Fruit fly (Drosophila melanogaster) whole organism, embryonic: ENCODE data around the gene fw.

Experiments
- Antp ChIP-seq: fragments of 200-800 bp; sonication (Bioruptor generic); optimal IDR thresholded peaks from 3 replicates; lab custom pipeline; 2016; ENCODE audit warnings: missing biosample characterization, missing genetic modification characterization
- B-H1 ChIP-seq: fragments of 200-800 bp; sonication (Bioruptor generic); IDR thresholded peaks from 3 replicates; pipeline ENCODE4 v1.3.6; 2022; ENCODE audit warnings: missing biosample characterization, missing genetic modification characterization
- CG10147 ChIP-seq: fragments of 200-800 bp; sonication (Bioruptor generic); optimal IDR thresholded peaks from 2 replicates; lab custom pipeline; 2019; ENCODE audit warnings: missing biosample characterization, mild to moderate bottlenecking, missing genetic modification characterization, moderate library complexity
- CG10267 ChIP-seq: fragments of 200-800 bp; sonication (Bioruptor generic); optimal IDR thresholded peaks from 2 replicates; lab custom pipeline; 2018; ENCODE audit warnings: missing biosample characterization, mild to moderate bottlenecking, missing genetic modification characterization, moderate library complexity
- CG12155 ChIP-seq: fragments of 200-800 bp; sonication (Bioruptor generic); optimal IDR thresholded peaks from 3 replicates; lab custom pipeline; 2016; ENCODE audit warnings: missing biosample characterization, missing genetic modification characterization
- CG12391 ChIP-seq: fragments of 200-800 bp; sonication (Bioruptor generic); optimal IDR thresholded peaks from 3 replicates; lab custom pipeline; 2018; ENCODE audit warnings: missing biosample characterization, mild to moderate bottlenecking, missing genetic modification characterization, moderate library complexity
- CG14860 ChIP-seq: fragments of 200-800 bp; sonication (Bioruptor generic); IDR thresholded peaks from 3 replicates; pipeline ENCODE4 v1.3.6; 2022; ENCODE audit warnings: missing biosample characterization, missing genetic modification characterization; ENCODE audit not compliant: partially characterized antibody
- CG1647 ChIP-seq: fragments of 200-800 bp; sonication (Bioruptor generic); optimal IDR thresholded peaks from 3 replicates; lab custom pipeline; 2016; ENCODE audit warnings: missing biosample characterization, missing genetic modification characterization
- CG16779 ChIP-seq: fragments of 200-800 bp; sonication (Bioruptor generic); IDR thresholded peaks from 2 replicates; pipeline ENCODE4 v1.3.6; 2022; ENCODE audit warnings: missing biosample characterization, missing genetic modification characterization
- CG16863 ChIP-seq: fragments of 200-800 bp; sonication (Bioruptor generic); optimal IDR thresholded peaks from 3 replicates; lab custom pipeline; 2016; ENCODE audit warnings: missing biosample characterization, missing genetic modification characterization
- CG1832 ChIP-seq: fragments of 200-800 bp; sonication (Bioruptor generic); optimal IDR thresholded peaks from 2 replicates; lab custom pipeline; 2017; ENCODE audit warnings: missing biosample characterization, mild to moderate bottlenecking, missing genetic modification characterization, inconsistent platforms
- CG2120 ChIP-seq: fragments of 200-800 bp; sonication (Bioruptor generic); optimal IDR thresholded peaks from 3 replicates; lab custom pipeline; 2016; ENCODE audit warnings: missing biosample characterization, missing genetic modification characterization
- CG2129 ChIP-seq: fragments of 200-800 bp; sonication (Bioruptor generic); IDR thresholded peaks from 2 replicates; pipeline ENCODE4 v1.3.6; 2022; ENCODE audit warnings: missing biosample characterization, missing genetic modification characterization; ENCODE audit not compliant: partially characterized antibody
- CG4854 ChIP-seq: fragments of 200-800 bp; sonication (Bioruptor generic); optimal IDR thresholded peaks from 2 replicates; lab custom pipeline; 2016; ENCODE audit warnings: missing biosample characterization, missing genetic modification characterization, inconsistent platforms
- CG5953 ChIP-seq: fragments of 200-800 bp; sonication (Bioruptor generic); IDR thresholded peaks from 2 replicates; pipeline ENCODE4 v1.3.6; 2022; ENCODE audit warnings: missing biosample characterization, missing genetic modification characterization
- CG6254 ChIP-seq: fragments of 200-800 bp; sonication (Bioruptor generic); optimal IDR thresholded peaks from 3 replicates; lab custom pipeline; 2017; ENCODE audit warnings: mild to moderate bottlenecking, missing biosample characterization, missing genetic modification reagents, missing genetic modification characterization
- CG6854 ChIP-seq: fragments of 200-800 bp; sonication (Bioruptor generic); optimal IDR thresholded peaks from 3 replicates; lab custom pipeline; 2017; ENCODE audit warnings: missing biosample characterization, mild to moderate bottlenecking, missing genetic modification characterization
- CG7928 ChIP-seq: fragments of 200-800 bp; sonication (Bioruptor generic); optimal IDR thresholded peaks from 2 replicates; lab custom pipeline; 2017; ENCODE audit warnings: missing biosample characterization, mild to moderate bottlenecking, missing genetic modification characterization
- CG8281 ChIP-seq: fragments of 200-800 bp; sonication (Bioruptor generic); optimal IDR thresholded peaks from 2 replicates; lab custom pipeline; 2018; ENCODE audit warnings: missing biosample characterization, mild to moderate bottlenecking, missing genetic modification characterization, moderate library complexity
- CG8388 ChIP-seq: fragments of 200-800 bp; sonication (Bioruptor generic); optimal IDR thresholded peaks from 2 replicates; lab custom pipeline; 2019; ENCODE audit warnings: missing biosample characterization, mild to moderate bottlenecking, missing genetic modification characterization, moderate library complexity
- CG8944 ChIP-seq: fragments of 200-800 bp; sonication (Bioruptor generic); optimal IDR thresholded peaks from 3 replicates; lab custom pipeline; 2016; ENCODE audit warnings: missing biosample characterization, missing genetic modification characterization
- CG9817 ChIP-seq: fragments of 200-800 bp; sonication (Bioruptor generic); optimal IDR thresholded peaks from 2 replicates; lab custom pipeline; 2018; ENCODE audit warnings: missing biosample characterization, mild to moderate bottlenecking, missing genetic modification characterization, moderate library complexity
- D ChIP-seq, 2 experiments: fragments of 200-800 bp in 1 of 2; fragments of >200 bp in 1 of 2; sonication (Bioruptor generic) in 1 of 2; optimal IDR thresholded peaks; 2 replicates in 1 of 2; 3 replicates in 1 of 2; lab custom pipeline; 2017; ENCODE audit warnings: mild to moderate bottlenecking in 1 of 2, missing biosample characterization in 1 of 2, missing genetic modification characterization in 1 of 2, missing genetic modification reagents in 1 of 2
- E2f1 ChIP-seq: fragments of 200-800 bp; sonication (Bioruptor generic); IDR thresholded peaks from 2 replicates; pipeline ENCODE4 v1.3.6; 2022; ENCODE audit warnings: missing biosample characterization, missing genetic modification characterization
- Fer1 ChIP-seq: fragments of 200-800 bp; sonication (Bioruptor generic); optimal IDR thresholded peaks from 2 replicates; lab custom pipeline; 2017; ENCODE audit warnings: missing biosample characterization, mild to moderate bottlenecking, missing genetic modification characterization
- Gug ChIP-seq: fragments of 200-800 bp; sonication (Bioruptor generic); IDR thresholded peaks from 4 replicates; pipeline ENCODE4 v1.3.6; 2022; ENCODE audit warnings: missing biosample characterization, missing genetic modification characterization
- HLH4C ChIP-seq: fragments of 200-800 bp; sonication (Bioruptor generic); IDR thresholded peaks from 3 replicates; pipeline ENCODE4 v1.3.6; 2022; ENCODE audit warnings: missing biosample characterization, missing genetic modification characterization; ENCODE audit not compliant: partially characterized antibody
- Hr39 ChIP-seq: fragments of >200 bp; optimal IDR thresholded peaks from 2 replicates; lab custom pipeline; 2017
- Hr78 ChIP-seq, 2 experiments: fragments of 200-800 bp in 1 of 2; fragments of >200 bp in 1 of 2; sonication (Bioruptor generic) in 1 of 2; optimal IDR thresholded peaks; 2 replicates each; lab custom pipeline; 2017 to 2019; ENCODE audit warnings: missing biosample characterization in 2 of 2, missing genetic modification characterization in 2 of 2, mild to moderate bottlenecking in 1 of 2, moderate library complexity in 1 of 2
- Lpt ChIP-seq: fragments of >200 bp; optimal IDR thresholded peaks from 2 replicates; lab custom pipeline; 2018; ENCODE audit warnings: missing biosample characterization, missing genetic modification characterization
- Meics ChIP-seq: fragments of 200-800 bp; sonication (Bioruptor generic); optimal IDR thresholded peaks from 2 replicates; lab custom pipeline; 2017; ENCODE audit warnings: missing biosample characterization, mild to moderate bottlenecking, missing genetic modification characterization
- Oaz ChIP-seq: fragments of 200-800 bp; sonication (Bioruptor generic); IDR thresholded peaks from 2 replicates; pipeline ENCODE4 v1.3.6; 2022; ENCODE audit warnings: missing biosample characterization, missing genetic modification characterization
- Side ChIP-seq: fragments of 200-800 bp; sonication (Bioruptor generic); optimal IDR thresholded peaks from 2 replicates; lab custom pipeline; 2016; ENCODE audit warnings: missing biosample characterization, missing genetic modification characterization
- Sox100B ChIP-seq: fragments of 200-800 bp; sonication (Bioruptor generic); optimal IDR thresholded peaks from 3 replicates; lab custom pipeline; 2018; ENCODE audit warnings: missing biosample characterization, mild to moderate bottlenecking, missing genetic modification characterization
- ac ChIP-seq: fragments of 200-800 bp; sonication (Bioruptor generic); optimal IDR thresholded peaks from 3 replicates; lab custom pipeline; 2017; ENCODE audit warnings: missing biosample characterization, mild to moderate bottlenecking, missing genetic modification characterization
- amos ChIP-seq: fragments of 200-800 bp; sonication (Bioruptor generic); IDR thresholded peaks from 2 replicates; pipeline ENCODE4 v1.3.6; 2022; ENCODE audit warnings: missing biosample characterization, missing genetic modification characterization; ENCODE audit not compliant: partially characterized antibody
- chn ChIP-seq: fragments of 200-800 bp; sonication (Bioruptor generic); optimal IDR thresholded peaks from 2 replicates; lab custom pipeline; 2016; ENCODE audit warnings: missing biosample characterization, missing genetic modification characterization
- dm ChIP-seq: fragments of 200-800 bp; sonication (Bioruptor generic); optimal IDR thresholded peaks from 3 replicates; lab custom pipeline; 2016; ENCODE audit warnings: missing biosample characterization, missing genetic modification characterization
- dysf ChIP-seq: fragments of 200-800 bp; sonication (Bioruptor generic); IDR thresholded peaks from 3 replicates; pipeline ENCODE4 v1.3.6; 2022; ENCODE audit warnings: missing biosample characterization, missing genetic modification characterization
- fd64A ChIP-seq: fragments of 200-800 bp; sonication (Bioruptor generic); optimal IDR thresholded peaks from 3 replicates; lab custom pipeline; 2018; ENCODE audit warnings: missing biosample characterization, mild to moderate bottlenecking, missing genetic modification characterization
- fd96Cb ChIP-seq: fragments of 200-800 bp; sonication (Bioruptor generic); optimal IDR thresholded peaks from 2 replicates; lab custom pipeline; 2018; ENCODE audit warnings: missing biosample characterization, mild to moderate bottlenecking, missing genetic modification characterization, moderate library complexity
- fu2 ChIP-seq: fragments of 200-800 bp; sonication (Bioruptor generic); optimal IDR thresholded peaks from 2 replicates; lab custom pipeline; 2016; ENCODE audit warnings: missing biosample characterization, missing genetic modification characterization
- gce ChIP-seq: fragments of 200-800 bp; sonication (Bioruptor generic); IDR thresholded peaks from 3 replicates; pipeline ENCODE4 v1.3.6; 2022; ENCODE audit warnings: missing biosample characterization, missing genetic modification characterization
- hb ChIP-seq: fragments of 200-800 bp; sonication (Bioruptor generic); IDR thresholded peaks from 3 replicates; pipeline ENCODE4 v1.3.6; 2022; ENCODE audit warnings: missing biosample characterization, missing genetic modification characterization; ENCODE audit not compliant: partially characterized antibody
- her ChIP-seq: fragments of 200-800 bp; sonication (Bioruptor generic); optimal IDR thresholded peaks from 2 replicates; lab custom pipeline; 2016; ENCODE audit warnings: missing biosample characterization, missing genetic modification characterization
- jumu ChIP-seq: fragments of 200-800 bp; sonication (Bioruptor generic); optimal IDR thresholded peaks from 3 replicates; lab custom pipeline; 2016; ENCODE audit warnings: missing biosample characterization, missing genetic modification characterization
- kay ChIP-seq: fragments of 200-800 bp; sonication (Bioruptor generic); optimal IDR thresholded peaks from 2 replicates; lab custom pipeline; 2016; ENCODE audit warnings: missing biosample characterization, missing genetic modification characterization
- lilli ChIP-seq: fragments of 200-800 bp; sonication (Bioruptor generic); optimal IDR thresholded peaks from 3 replicates; lab custom pipeline; 2016; ENCODE audit warnings: missing biosample characterization, missing genetic modification characterization
- mirr ChIP-seq: fragments of 200-800 bp; sonication (Bioruptor generic); optimal IDR thresholded peaks from 3 replicates; lab custom pipeline; 2018; ENCODE audit warnings: missing biosample characterization, mild to moderate bottlenecking, missing genetic modification characterization
- onecut ChIP-seq: fragments of 200-800 bp; sonication (Bioruptor generic); IDR thresholded peaks from 2 replicates; pipeline ENCODE4 v1.3.6; 2022; ENCODE audit warnings: missing biosample characterization, missing genetic modification characterization
- unc-4 ChIP-seq: fragments of 200-800 bp; sonication (Bioruptor generic); IDR thresholded peaks from 2 replicates; pipeline ENCODE4 v1.3.6; 2022; ENCODE audit warnings: missing biosample characterization, missing genetic modification characterization; ENCODE audit not compliant: partially characterized antibody

Gene fw

DNA sequence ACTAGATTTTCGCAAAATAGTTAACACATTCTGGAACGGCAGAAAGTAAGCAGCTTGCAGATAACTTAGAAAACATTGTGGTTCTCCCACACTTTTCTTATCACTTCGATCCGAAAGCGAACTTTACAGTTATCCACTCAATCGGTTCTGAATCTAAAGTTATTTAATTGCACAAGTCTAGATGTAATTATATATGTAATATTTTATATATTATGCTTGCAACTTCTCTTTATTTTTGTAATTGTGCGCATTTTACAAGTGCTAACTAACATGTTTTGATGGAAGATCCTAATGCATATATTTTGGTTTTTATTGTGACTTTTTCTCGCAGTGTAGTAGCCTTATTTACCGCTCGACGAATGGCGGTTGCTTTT is 668 bp upstream of the fw start (continued):
- TF ChIP-seq E2f1 (GFP tag; lab: Robert Waterston, UW) = no peak
- TF ChIP-seq CG6254 (GFP tag; lab: Kevin White, UChicago) = no peak
- no peak for TF ChIP-seq Lpt (GFP tag; lab: Kevin White, UChicago)
- TF ChIP-seq her = no peak
- no peak for TF ChIP-seq Hr39 (lab: Kevin White, UChicago)
- TF ChIP-seq HLH4C = no peak
- no peak for TF ChIP-seq CG1647 (GFP tag; lab: Kevin White, UChicago)
- no peak for TF ChIP-seq CG14860 (GFP tag; lab: Robert Waterston, UW)
- no peak for TF ChIP-seq mirr (GFP tag; lab: Kevin White, UChicago)
- TF ChIP-seq Meics (GFP tag; lab: Kevin White, UChicago) = no peak
- TF ChIP-seq CG8388 (GFP tag; lab: Kevin White, UChicago) = no peak
- TF ChIP-seq CG12155 (GFP tag; lab: Kevin White, UChicago) = no peak
- TF ChIP-seq Oaz (GFP tag; lab: Robert Waterston, UW) = no peak
- TF ChIP-seq CG16779 = no peak
- TF ChIP-seq dm (GFP tag; lab: Kevin White, UChicago) = no peak
- peak; percentile 9 for TF ChIP-seq CG12391
- TF ChIP-seq CG2120 = no peak
- no peak for TF ChIP-seq CG5953
- no peak for TF ChIP-seq fu2 (GFP tag; lab: Kevin White, UChicago)
- TF ChIP-seq CG9817 (tag; lab: Kevin White, UChicago) = no peak
- TF ChIP-seq CG10267 (tag; lab: Kevin White, UChicago) = no peak
- TF ChIP-seq CG6854 = no peak
- no peak for TF ChIP-seq unc-4 (GFP tag; lab: Robert Waterston, UW)
- no peak for TF ChIP-seq CG1832 (GFP tag; lab: Kevin White, UChicago)
- no peak for TF ChIP-seq jumu (GFP tag; lab: Kevin White, UChicago)
- no peak for TF ChIP-seq lilli (GFP tag; lab: Kevin White, UChicago)
- TF ChIP-seq Antp (GFP tag; lab: Kevin White, UChicago) = no peak
- no peak for TF ChIP-seq onecut
- TF ChIP-seq amos = no peak
- TF ChIP-seq kay (GFP tag; lab: Kevin White, UChicago) = no peak
- no peak for TF ChIP-seq CG8944 (GFP tag; lab: Kevin White, UChicago)
- no peak for TF ChIP-seq D (optimal IDR thresholded peaks at IDR 0.05; lab: Kevin White, UChicago)
- TF ChIP-seq D (GFP tag; optimal IDR thresholded peaks at IDR 0.05; lab: Kevin White, UChicago) = peak; percentile 10
- peak; percentile 76 for TF ChIP-seq Sox100B
- TF ChIP-seq fd96Cb (tag; lab: Kevin White, UChicago) = peak; percentile 1
- TF ChIP-seq Gug (GFP tag; lab: Robert Waterston, UW) = no peak
- TF ChIP-seq dysf (GFP tag; lab: Robert Waterston, UW) = no peak
- no peak for TF ChIP-seq CG16863 (GFP tag; lab: Kevin White, UChicago)
- TF ChIP-seq chn (GFP tag; lab: Kevin White, UChicago) = no peak
- peak; percentile 0 for TF ChIP-seq Fer1 (GFP tag; lab: Kevin White, UChicago)
- no peak for TF ChIP-seq Hr78 (GFP tag; optimal IDR thresholded peaks at IDR 0.05; lab: Kevin White, UChicago)
- TF ChIP-seq gce = no peak
- TF ChIP-seq CG4854 (GFP tag; lab: Kevin White, UChicago) = no peak
- no peak for TF ChIP-seq CG2129 (GFP tag; lab: Robert Waterston, UW)
- TF ChIP-seq fd64A (GFP tag; lab: Kevin White, UChicago) = no peak
- TF ChIP-seq CG10147 (GFP tag; lab: Kevin White, UChicago) = no peak
- TF ChIP-seq CG8281 (tag; lab: Kevin White, UChicago) = no peak
- no peak for TF ChIP-seq Side (GFP tag; lab: Kevin White, UChicago)
- TF ChIP-seq ac (GFP tag; lab: Kevin White, UChicago) = no peak
- no peak for TF ChIP-seq hb (GFP tag; lab: Robert Waterston, UW)
- TF ChIP-seq B-H1 (GFP tag; lab: Robert Waterston, UW) = 0 out of 3 replicates have a peak, but pooled peaks have one; percentile 8
- no peak for TF ChIP-seq CG7928 (GFP tag; lab: Kevin White, UChicago)
